Fruit fly (Drosophila melanogaster): Measurements from ENCODE around the gene hoe1.
A peak's percentile ranks its signal among the peaks of the same experiment; 100 is the strongest.

Gene hoe1

dm6 chr2L:4882131-4883022, 49.8 kb downstream of the hoe1 start (continued):
- TF ChIP-seq Dfd (GFP tag; optimal IDR thresholded peaks at IDR 0.05) = peak in 1 of 2 experiments; percentile 84
- TF ChIP-seq sqz (GFP tag; optimal IDR thresholded peaks at IDR 0.05) = no peak
- no peak for TF ChIP-seq zf30C (GFP tag; optimal IDR thresholded peaks at IDR 0.05)
- no peak for TF ChIP-seq CG3281 (GFP tag; optimal IDR thresholded peaks at IDR 0.05)
- TF ChIP-seq schlank (tag; optimal IDR thresholded peaks at IDR 0.05) = no peak
- no peak for TF ChIP-seq CG30431 (GFP tag; optimal IDR thresholded peaks at IDR 0.05)
- no peak for TF ChIP-seq CG10654 (GFP tag; optimal IDR thresholded peaks at IDR 0.05)
- TF ChIP-seq HHEX (GFP tag; optimal IDR thresholded peaks at IDR 0.05) = no peak
- TF ChIP-seq chinmo (GFP tag; IDR thresholded peaks at IDR 0.05; ENCODE audit: partially characterized antibody) = no peak
- no peak for TF ChIP-seq sug (tag; optimal IDR thresholded peaks at IDR 0.05)
- TF ChIP-seq CG10979 (tag; optimal IDR thresholded peaks at IDR 0.05) = no peak
- TF ChIP-seq CG17385 (GFP tag; optimal IDR thresholded peaks at IDR 0.05) = peak; percentile 94
- TF ChIP-seq Hr39 (optimal IDR thresholded peaks at IDR 0.05) = peak; percentile 32
- TF ChIP-seq Optix (GFP tag; IDR thresholded peaks at IDR 0.05) = no peak
- TF ChIP-seq Dp (GFP tag; optimal IDR thresholded peaks at IDR 0.05) = no peak

DNA sequence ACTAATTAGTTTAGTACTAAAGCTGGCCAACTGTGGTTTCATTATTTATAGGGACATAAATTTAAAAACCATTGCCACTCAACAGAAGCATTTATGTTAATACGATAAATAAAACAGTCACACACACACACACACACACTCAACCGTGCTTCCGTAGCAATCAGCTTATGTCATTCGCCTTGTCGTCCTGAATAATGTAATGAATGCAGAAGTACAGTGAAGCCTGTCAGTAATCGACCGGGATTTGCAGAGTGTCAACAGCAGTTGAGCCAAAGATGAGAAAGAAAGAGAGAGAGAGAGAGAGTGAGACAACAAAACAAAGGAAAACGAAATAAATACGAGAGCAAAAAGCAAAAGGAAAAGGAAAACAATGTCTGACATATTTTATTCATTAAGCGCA, 63.8 kb downstream of the hoe1 start:
- TF ChIP-seq CG18011 (GFP tag; optimal IDR thresholded peaks at IDR 0.05) (peak; percentile 58), ERR (GFP tag; optimal IDR thresholded peaks at IDR 0.05) (no peak), grau (tag; optimal IDR thresholded peaks at IDR 0.05) (peak; percentile 57)

DNA sequence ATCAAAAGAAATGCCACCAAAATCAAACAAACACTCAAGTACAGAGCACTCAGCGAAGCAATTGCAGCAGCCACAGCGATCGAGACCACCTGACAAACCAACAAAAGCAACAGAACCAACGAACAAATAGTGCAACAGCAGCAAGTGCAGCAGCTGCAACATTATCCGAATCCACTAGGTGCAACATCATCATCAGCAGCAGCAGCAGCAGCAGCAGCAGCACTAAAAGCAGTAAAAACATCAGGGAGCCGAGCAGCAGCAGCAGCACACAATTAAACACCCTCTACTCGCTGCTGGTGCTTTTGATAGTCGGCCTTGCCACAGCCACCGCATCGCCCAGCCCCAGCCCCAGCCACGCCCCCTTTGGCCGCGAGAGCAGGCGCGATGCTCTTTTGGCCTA, 66.8 kb downstream of the hoe1 start:
- TF ChIP-seq Dfd (GFP tag; optimal IDR thresholded peaks at IDR 0.05) (peak in 1 of 2 experiments; percentile 55), Ets65A (GFP tag) (peak; percentile 20), pnt (GFP tag; optimal IDR thresholded peaks at IDR 0.05) (no peak)

DNA sequence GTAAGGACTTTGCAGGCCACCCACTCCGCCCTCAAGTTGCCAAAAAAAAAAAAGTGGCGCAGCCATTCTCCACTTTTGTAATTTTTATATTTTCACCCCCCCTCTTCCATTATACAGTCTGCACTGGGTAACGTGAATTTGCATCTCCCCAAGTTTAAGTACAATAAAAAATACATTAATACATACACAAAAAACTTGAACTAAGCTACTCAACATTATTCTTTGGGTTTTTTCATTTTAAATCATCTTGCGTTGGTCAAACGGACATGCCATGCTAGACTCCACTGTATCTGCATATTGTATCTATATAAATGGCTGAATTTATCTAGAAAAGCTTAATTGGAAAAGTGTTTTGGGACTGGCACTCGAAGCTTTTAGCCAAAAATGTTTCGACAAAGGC, 70.7 kb downstream of the hoe1 start:
- peak; percentile 35 for TF ChIP-seq CG1233 (GFP tag; optimal IDR thresholded peaks at IDR 0.05)
- peak; percentile 48 for TF ChIP-seq lilli (GFP tag; optimal IDR thresholded peaks at IDR 0.05)
- no peak for TF ChIP-seq CG1647 (GFP tag; optimal IDR thresholded peaks at IDR 0.05)
- TF ChIP-seq CG15514 (GFP tag; optimal IDR thresholded peaks at IDR 0.05) = peak; percentile 36
- TF ChIP-seq bsh (GFP tag; optimal IDR thresholded peaks at IDR 0.05) = peak in 1 of 2 experiments; percentile 12
- TF ChIP-seq MESR4 (GFP tag; optimal IDR thresholded peaks at IDR 0.05) = no peak
- no peak for TF ChIP-seq CG10543 (GFP tag; optimal IDR thresholded peaks at IDR 0.05)
- TF ChIP-seq CG31224 (GFP tag; IDR thresholded peaks at IDR 0.05) = peak; percentile 21; the same call in 1 of the 2 replicates
- peak; percentile 53; the same call in 1 of the 2 replicates for TF ChIP-seq CG11696 (GFP tag; IDR thresholded peaks at IDR 0.05)
- TF ChIP-seq CG13894 (tag; optimal IDR thresholded peaks at IDR 0.05) = peak; percentile 37
- no peak for TF ChIP-seq CG11456 (GFP tag; IDR thresholded peaks at IDR 0.05)
- TF ChIP-seq Fer3 (tag; optimal IDR thresholded peaks at IDR 0.05) = peak; percentile 63
- TF ChIP-seq ase (GFP tag; IDR thresholded peaks at IDR 0.05) = 0 out of 3 replicates have a peak, but pooled peaks have one; percentile 39
- peak; percentile 38; the same call in 1 of the 3 replicates for TF ChIP-seq Aef1 (GFP tag; IDR thresholded peaks at IDR 0.05)
- TF ChIP-seq YL-1 (GFP tag; optimal IDR thresholded peaks at IDR 0.05) = no peak
- peak; percentile 59; the same call in 1 of the 2 replicates for TF ChIP-seq CG14014 (GFP tag; IDR thresholded peaks at IDR 0.05)
- peak; percentile 16; the same call in 1 of the 2 replicates for TF ChIP-seq CG10366 (GFP tag; IDR thresholded peaks at IDR 0.05)
- TF ChIP-seq CG10979 (tag; optimal IDR thresholded peaks at IDR 0.05) = no peak
- TF ChIP-seq Atf6 (GFP tag; IDR thresholded peaks at IDR 0.05) = 0 out of 2 replicates have a peak, but pooled peaks have one; percentile 33
- 0 out of 3 replicates have a peak, but pooled peaks have one; percentile 27 for TF ChIP-seq Dbx (GFP tag; IDR thresholded peaks at IDR 0.05)
- no peak for TF ChIP-seq prd (optimal IDR thresholded peaks at IDR 0.05)
- TF ChIP-seq prd (GFP tag; IDR thresholded peaks at IDR 0.05) = peak; percentile 76; the same call in 2 of the 3 replicates
- no peak for TF ChIP-seq CG10959 (GFP tag; IDR thresholded peaks at IDR 0.05)
- no peak for TF ChIP-seq GATAe (GFP tag; conservative IDR thresholded peaks at IDR 0.05)
- peak; percentile 66 for TF ChIP-seq Xrp1 (GFP tag; IDR thresholded peaks at IDR 0.05)
- no peak for TF ChIP-seq CG13775 (GFP tag; optimal IDR thresholded peaks at IDR 0.05)

Data from whole organism, embryonic.